ENCODE assay signal across 1 fruit fly cellular context in the genomic region with DNA sequence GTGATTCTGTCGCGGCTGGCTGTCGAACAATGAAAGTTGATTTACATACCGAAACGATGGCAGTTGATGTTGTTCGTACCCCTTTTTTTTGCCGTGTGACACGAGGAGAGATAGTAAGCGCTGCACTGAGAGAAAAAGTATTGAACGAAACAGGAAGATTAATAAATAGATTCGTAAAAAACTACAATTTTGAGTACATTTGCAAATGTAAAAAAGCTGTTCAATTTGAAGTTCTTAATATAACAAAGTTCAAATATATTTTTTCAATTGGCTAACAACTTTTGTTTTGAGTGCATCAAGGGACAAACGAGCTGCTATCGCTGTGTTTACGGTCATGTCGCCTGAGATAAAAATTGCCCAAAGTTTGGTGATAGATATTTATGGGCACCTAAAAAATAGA.
TF ChIP-seq lines count a peak whose summit lies in the region.

No protein-coding gene starts in this region.

TF ChIP-seq in whole organism, embryonic, 481 proteins besides CTCF, POLR2A, EP300 and RAD21 (continued from another document):
- TF ChIP-seq CG17328 (GFP tag; IDR thresholded peaks at IDR 0.05; lab: Robert Waterston, UW) = 0 out of 2 replicates have a peak, but pooled peaks have one; percentile 32
- TF ChIP-seq Hsf (GFP tag; optimal IDR thresholded peaks at IDR 0.05; lab: Kevin White, UChicago) = peak; percentile 2
- TF ChIP-seq lola (GFP tag; optimal IDR thresholded peaks at IDR 0.05; lab: Kevin White, UChicago) = peak in 1 of 3 experiments; percentile 49
- peak; percentile 25 for TF ChIP-seq D19A (tag; optimal IDR thresholded peaks at IDR 0.05; lab: Kevin White, UChicago)
- peak; percentile 40 for TF ChIP-seq phol (tag; optimal IDR thresholded peaks at IDR 0.05; lab: Kevin White, UChicago)
- peak; percentile 11 for TF ChIP-seq unpg (GFP tag; optimal IDR thresholded peaks at IDR 0.05; lab: Kevin White, UChicago)
- TF ChIP-seq prd (optimal IDR thresholded peaks at IDR 0.05; lab: Kevin White, UChicago) = no peak
- peak; percentile 61; the same call in 1 of the 3 replicates for TF ChIP-seq prd (GFP tag; IDR thresholded peaks at IDR 0.05; lab: Robert Waterston, UW)
- peak; percentile 51 for TF ChIP-seq zen (tag; optimal IDR thresholded peaks at IDR 0.05; lab: Kevin White, UChicago)
- peak; percentile 47; the same call in 1 of the 2 replicates for TF ChIP-seq Xrp1 (GFP tag; IDR thresholded peaks at IDR 0.05; lab: Robert Waterston, UW)
- TF ChIP-seq CG10979 (tag; optimal IDR thresholded peaks at IDR 0.05; lab: Kevin White, UChicago) = peak; percentile 42
- TF ChIP-seq gt (GFP tag; IDR thresholded peaks at IDR 0.05; lab: Robert Waterston, UW) = no peak
- TF ChIP-seq luna (GFP tag; optimal IDR thresholded peaks at IDR 0.05; lab: Kevin White, UChicago) = no peak
- TF ChIP-seq hb (GFP tag; IDR thresholded peaks at IDR 0.05; lab: Robert Waterston, UW; ENCODE audit: partially characterized antibody) = no peak
- TF ChIP-seq Lim3 (GFP tag; IDR thresholded peaks at IDR 0.05; lab: Robert Waterston, UW) = no peak
- TF ChIP-seq CG6689 (GFP tag; IDR thresholded peaks at IDR 0.05; lab: Robert Waterston, UW) = no peak
- TF ChIP-seq repo (GFP tag; optimal IDR thresholded peaks at IDR 0.05; lab: Kevin White, UChicago) = no peak
- TF ChIP-seq MBD-R2 (GFP tag; IDR thresholded peaks at IDR 0.05; lab: Robert Waterston, UW) = no peak
- TF ChIP-seq CG10267 (tag; optimal IDR thresholded peaks at IDR 0.05; lab: Kevin White, UChicago) = peak; percentile 26
- no peak for TF ChIP-seq lmd (GFP tag; IDR thresholded peaks at IDR 0.05; lab: Robert Waterston, UW)
- TF ChIP-seq CG12299 (tag; optimal IDR thresholded peaks at IDR 0.05; lab: Kevin White, UChicago) = no peak
- TF ChIP-seq CG11504 (tag; optimal IDR thresholded peaks at IDR 0.05; lab: Kevin White, UChicago) = peak; percentile 30
- TF ChIP-seq oc (tag; optimal IDR thresholded peaks at IDR 0.05; lab: Kevin White, UChicago) = no peak
- TF ChIP-seq CG12391 (tag; optimal IDR thresholded peaks at IDR 0.05; lab: Kevin White, UChicago) = peak; percentile 20
- no peak for TF ChIP-seq ato (GFP tag; IDR thresholded peaks at IDR 0.05; lab: Robert Waterston, UW; ENCODE audit: partially characterized antibody)
- peak; percentile 11 for TF ChIP-seq fd96Cb (tag; optimal IDR thresholded peaks at IDR 0.05; lab: Kevin White, UChicago)
- peak; percentile 17 for TF ChIP-seq gsb-n (tag; optimal IDR thresholded peaks at IDR 0.05; lab: Kevin White, UChicago)
- TF ChIP-seq bsh (GFP tag; optimal IDR thresholded peaks at IDR 0.05; lab: Kevin White, UChicago) = peak in 1 of 2 experiments; percentile 43
- TF ChIP-seq CG8388 (GFP tag; optimal IDR thresholded peaks at IDR 0.05; lab: Kevin White, UChicago) = peak; percentile 19
